Worm (Caenorhabditis elegans) whole organism, mixed stage, embryonic: Measurements from ENCODE around the gene ent-1.
A peak's percentile ranks its signal among the peaks of the same experiment; 100 is the strongest.

ENCODE experiments used
- M03D4.4 ChIP-seq: sonication (generic microtip); optimal IDR thresholded peaks from 2 replicates; lab custom pipeline; 2017; ENCODE audit warnings: mild to moderate bottlenecking, missing genetic modification characterization, missing compliant biosample characterization
- bed-3 ChIP-seq: fragments of 200-800 bp; sonication (Bioruptor generic); optimal IDR thresholded peaks from 3 replicates; lab custom pipeline; 2018; ENCODE audit warnings: mild to moderate bottlenecking, missing genetic modification characterization, moderate library complexity, missing compliant biosample characterization
- blmp-1 ChIP-seq: fragments of 150-350 bp; optimal IDR thresholded peaks from 2 replicates; lab custom pipeline; 2014; ENCODE audit warnings: missing biosample characterization, missing genetic modification characterization
- ceh-39 ChIP-seq: fragments of 150-350 bp; optimal IDR thresholded peaks from 2 replicates; lab custom pipeline; 2014; ENCODE audit warnings: missing biosample characterization, missing genetic modification characterization
- ceh-43 ChIP-seq: fragments of 200-800 bp; sonication (Bioruptor generic); optimal IDR thresholded peaks from 2 replicates; lab custom pipeline; 2018; ENCODE audit warnings: mild to moderate bottlenecking, missing genetic modification characterization, moderate library complexity, missing compliant biosample characterization
- ceh-83 ChIP-seq: fragments of 200-800 bp; sonication (Bioruptor generic); optimal IDR thresholded peaks from 2 replicates; lab custom pipeline; 2018; ENCODE audit warnings: mild to moderate bottlenecking, missing genetic modification characterization, missing compliant biosample characterization
- ces-1 ChIP-seq: fragments of 150-350 bp; optimal IDR thresholded peaks from 2 replicates; lab custom pipeline; 2014; ENCODE audit warnings: missing biosample characterization, missing genetic modification reagents, missing genetic modification characterization
- cnd-1 ChIP-seq: fragments of 200-800 bp; sonication (Bioruptor generic); optimal IDR thresholded peaks from 2 replicates; lab custom pipeline; 2018; ENCODE audit warnings: mild to moderate bottlenecking, missing genetic modification characterization, missing compliant biosample characterization
- drap-1 ChIP-seq: fragments of 200-800 bp; sonication (Bioruptor generic); optimal IDR thresholded peaks from 3 replicates; lab custom pipeline; 2018; ENCODE audit warnings: mild to moderate bottlenecking, missing genetic modification characterization, missing compliant biosample characterization
- elt-1 ChIP-seq: sonication (generic microtip); optimal IDR thresholded peaks from 2 replicates; lab custom pipeline; 2017; ENCODE audit warnings: missing genetic modification characterization, mild to moderate bottlenecking, missing compliant biosample characterization, antibody characterized with exemption, moderate library complexity, borderline replicate concordance; ENCODE audit not compliant: insufficient read depth
- elt-3 ChIP-seq: fragments of 150-350 bp; optimal IDR thresholded peaks from 2 replicates; lab custom pipeline; 2014; ENCODE audit warnings: missing biosample characterization, missing genetic modification characterization
- flh-1 ChIP-seq: fragments of 200-800 bp; sonication (Bioruptor generic); optimal IDR thresholded peaks from 2 replicates; lab custom pipeline; 2018; ENCODE audit warnings: mild to moderate bottlenecking, missing genetic modification characterization, moderate library complexity, missing compliant biosample characterization
- ham-2 ChIP-seq: fragments of 200-800 bp; sonication (Bioruptor generic); optimal IDR thresholded peaks from 2 replicates; lab custom pipeline; 2018; ENCODE audit warnings: mild to moderate bottlenecking, missing genetic modification characterization, missing compliant biosample characterization
- hlh-1 ChIP-seq: fragments of 150-350 bp; optimal IDR thresholded peaks from 2 replicates; lab custom pipeline; 2014; ENCODE audit warnings: missing biosample characterization, missing genetic modification reagents, missing genetic modification characterization
- lin-13 ChIP-seq: fragments of 150-350 bp; optimal IDR thresholded peaks from 2 replicates; lab custom pipeline; 2014; ENCODE audit warnings: missing biosample characterization, missing genetic modification characterization
- lsy-2 ChIP-seq: fragments of 150-350 bp; optimal IDR thresholded peaks from 2 replicates; lab custom pipeline; 2014; ENCODE audit warnings: missing biosample characterization, missing genetic modification characterization
- mab-5 ChIP-seq: fragments of 150-350 bp; optimal IDR thresholded peaks from 2 replicates; lab custom pipeline; 2014; ENCODE audit warnings: missing biosample characterization, missing genetic modification characterization
- mep-1 ChIP-seq: fragments of 150-350 bp; optimal IDR thresholded peaks from 2 replicates; lab custom pipeline; 2017; ENCODE audit warnings: missing biosample characterization, missing genetic modification reagents, missing genetic modification characterization, inconsistent platforms
- mls-2 ChIP-seq: sonication (generic microtip); optimal IDR thresholded peaks from 2 replicates; lab custom pipeline; 2016; ENCODE audit warnings: mild to moderate bottlenecking, missing genetic modification characterization, moderate library complexity, missing compliant biosample characterization
- nhr-12 ChIP-seq: fragments of 150-350 bp; optimal IDR thresholded peaks from 2 replicates; lab custom pipeline; 2014; ENCODE audit warnings: missing biosample characterization, missing genetic modification characterization
- nhr-2 ChIP-seq: fragments of 150-350 bp; optimal IDR thresholded peaks from 2 replicates; lab custom pipeline; 2014; ENCODE audit warnings: missing biosample characterization, missing genetic modification characterization
- nhr-237 ChIP-seq: fragments of 150-350 bp; optimal IDR thresholded peaks from 2 replicates; lab custom pipeline; 2014; ENCODE audit warnings: missing biosample characterization, missing genetic modification characterization
- nhr-28 ChIP-seq: fragments of 150-350 bp; optimal IDR thresholded peaks from 2 replicates; lab custom pipeline; 2014; ENCODE audit warnings: missing biosample characterization, missing genetic modification characterization
- nhr-76 ChIP-seq: sonication (generic microtip); optimal IDR thresholded peaks from 2 replicates; lab custom pipeline; 2017; ENCODE audit warnings: missing biosample characterization, missing genetic modification characterization
- pha-4 ChIP-seq: fragments of 150-350 bp; optimal IDR thresholded peaks from 2 replicates; lab custom pipeline; 2018; ENCODE audit warnings: missing biosample characterization, missing genetic modification reagents, missing genetic modification characterization
- sem-2 ChIP-seq: fragments of 200-800 bp; sonication (Bioruptor generic); optimal IDR thresholded peaks from 2 replicates; lab custom pipeline; 2018; ENCODE audit warnings: mild to moderate bottlenecking, missing genetic modification characterization, missing compliant biosample characterization
- sptf-1 ChIP-seq: sonication (generic microtip); optimal IDR thresholded peaks from 2 replicates; lab custom pipeline; 2017; ENCODE audit warnings: mild to moderate bottlenecking, missing genetic modification characterization, moderate library complexity, missing compliant biosample characterization
- tbx-8 ChIP-seq: fragments of 200-800 bp; sonication (Bioruptor generic); optimal IDR thresholded peaks from 2 replicates; lab custom pipeline; 2018; ENCODE audit warnings: mild to moderate bottlenecking, missing genetic modification characterization, moderate library complexity, missing compliant biosample characterization
- unc-120 ChIP-seq: sonication (generic microtip); optimal IDR thresholded peaks from 2 replicates; lab custom pipeline; 2017; ENCODE audit warnings: missing genetic modification characterization, missing compliant biosample characterization; ENCODE audit not compliant: poor library complexity, severe bottlenecking
- unc-39 ChIP-seq: fragments of 150-350 bp; optimal IDR thresholded peaks from 2 replicates; lab custom pipeline; 2014; ENCODE audit warnings: missing biosample characterization, missing genetic modification characterization
- unc-62 ChIP-seq: fragments of 150-350 bp; optimal IDR thresholded peaks from 2 replicates; lab custom pipeline; 2014; ENCODE audit warnings: missing biosample characterization, missing genetic modification reagents, missing genetic modification characterization
- zip-8 ChIP-seq: fragments of 150-350 bp; optimal IDR thresholded peaks from 2 replicates; lab custom pipeline; 2014; ENCODE audit warnings: missing biosample characterization, missing genetic modification characterization

ent-1 gene

ce11 chrIV:11638016-11638415 lies 17.3 kb downstream of the ent-1 start, which contains the start of gene rbm-17:
rbm-17 (plus strand) TSS chrIV:11638316.
- TF ChIP-seq ces-1 (no peak), drap-1 (GFP tag; lab: Kevin White, UChicago) (no peak), blmp-1 (tag; lab: Kevin White, UChicago) (no peak), mls-2 (tag; lab: Kevin White, UChicago) (no peak), ceh-43 (GFP tag; lab: Kevin White, UChicago) (no peak), M03D4.4 (tag; lab: Kevin White, UChicago) (no peak), nhr-2 (no peak), ceh-83 (GFP tag; lab: Kevin White, UChicago) (no peak), sptf-1 (no peak), cnd-1 (tag; lab: Kevin White, UChicago) (no peak), zip-8 (tag; lab: Kevin White, UChicago) (no peak), nhr-12 (tag; lab: Kevin White, UChicago) (no peak), ham-2 (GFP tag; lab: Kevin White, UChicago) (no peak), nhr-28 (no peak), tbx-8 (GFP tag; lab: Kevin White, UChicago) (no peak), mab-5 (tag; lab: Kevin White, UChicago) (no peak), bed-3 (no peak), elt-1 (no peak)
- TF ChIP-seq, all 35 proteins: peak for 0

ce11 chrIV:11636409-11636723 lies 18.9 kb downstream of the ent-1 start, which contains the start of gene F58B3.6:
F58B3.6 (plus strand) TSS chrIV:11636648.
- TF ChIP-seq M03D4.4 (tag; lab: Kevin White, UChicago) (no peak), tbx-8 (GFP tag; lab: Kevin White, UChicago) (no peak), hlh-1 (tag; lab: Kevin White, UChicago) (no peak)

ce11 chrIV:11635437-11636408 lies 19.5 kb downstream of the ent-1 start, which contains the start of gene mars-1:
mars-1 (minus strand) TSS chrIV:11635487.
- TF ChIP-seq ceh-39 = peak; percentile 66
- peak; percentile 88 for TF ChIP-seq nhr-237 (tag; lab: Kevin White, UChicago)
- TF ChIP-seq ces-1 = peak; percentile 65
- TF ChIP-seq pha-4 (tag; lab: Kevin White, UChicago) = peak; percentile 20
- TF ChIP-seq unc-120 (tag; lab: Kevin White, UChicago) = peak; percentile 3
- TF ChIP-seq mep-1 = peak; percentile 17
- no peak for TF ChIP-seq mab-5 (tag; lab: Kevin White, UChicago)
- peak; percentile 50 for TF ChIP-seq sptf-1
- TF ChIP-seq nhr-2 = no peak
- peak; percentile 60 for TF ChIP-seq lsy-2 (tag; lab: Kevin White, UChicago)
- no peak for TF ChIP-seq elt-1

- no peak for TF ChIP-seq hlh-1 (tag; lab: Kevin White, UChicago)
- no peak for TF ChIP-seq sptf-1
- no peak for TF ChIP-seq nhr-237 (tag; lab: Kevin White, UChicago)
- no peak for TF ChIP-seq nhr-76 (tag; lab: Kevin White, UChicago)
- no peak for TF ChIP-seq ces-1
- no peak for TF ChIP-seq mab-5 (tag; lab: Kevin White, UChicago)
- no peak for TF ChIP-seq tbx-8 (GFP tag; lab: Kevin White, UChicago)
- no peak for TF ChIP-seq nhr-28
- TF ChIP-seq nhr-12 (tag; lab: Kevin White, UChicago) = no peak
- no peak for TF ChIP-seq unc-39 (tag; lab: Kevin White, UChicago)
- TF ChIP-seq elt-3 (tag; lab: Kevin White, UChicago) = no peak
- TF ChIP-seq M03D4.4 (tag; lab: Kevin White, UChicago) = no peak
- no peak for TF ChIP-seq ceh-39
- TF ChIP-seq elt-1 = no peak
- no peak for TF ChIP-seq pha-4 (tag; lab: Kevin White, UChicago)
Observed at ce11 chrIV:11631750-11632149, 23.5 kb downstream of the ent-1 start, which contains the start of gene F58B3.4. F58B3.4 (minus strand) TSS chrIV:11631850.

ce11 chrIV:11627847-11628246 lies 27.4 kb downstream of the ent-1 start, which contains the start of gene lys-6:
lys-6 (minus strand) TSS chrIV:11627947.
- TF ChIP-seq cnd-1 (tag; lab: Kevin White, UChicago) (no peak), lin-13 (tag; lab: Kevin White, UChicago) (no peak), ham-2 (GFP tag; lab: Kevin White, UChicago) (no peak), unc-39 (tag; lab: Kevin White, UChicago) (no peak), tbx-8 (GFP tag; lab: Kevin White, UChicago) (no peak), sptf-1 (no peak), ceh-39 (no peak), unc-62 (GFP tag; lab: Kevin White, UChicago) (no peak), mab-5 (tag; lab: Kevin White, UChicago) (no peak), ces-1 (no peak), nhr-28 (no peak), zip-8 (tag; lab: Kevin White, UChicago) (no peak), nhr-76 (tag; lab: Kevin White, UChicago) (no peak), nhr-12 (tag; lab: Kevin White, UChicago) (no peak), flh-1 (GFP tag; lab: Kevin White, UChicago) (no peak), nhr-2 (no peak), lsy-2 (tag; lab: Kevin White, UChicago) (no peak), sem-2 (GFP tag; lab: Kevin White, UChicago) (no peak), elt-1 (no peak), blmp-1 (tag; lab: Kevin White, UChicago) (no peak)
